Fruit fly (Drosophila melanogaster): ENCODE measurements around the gene InR.
A peak's percentile ranks its signal among the peaks of the same experiment; 100 is the strongest.

Gene InR

DNA sequence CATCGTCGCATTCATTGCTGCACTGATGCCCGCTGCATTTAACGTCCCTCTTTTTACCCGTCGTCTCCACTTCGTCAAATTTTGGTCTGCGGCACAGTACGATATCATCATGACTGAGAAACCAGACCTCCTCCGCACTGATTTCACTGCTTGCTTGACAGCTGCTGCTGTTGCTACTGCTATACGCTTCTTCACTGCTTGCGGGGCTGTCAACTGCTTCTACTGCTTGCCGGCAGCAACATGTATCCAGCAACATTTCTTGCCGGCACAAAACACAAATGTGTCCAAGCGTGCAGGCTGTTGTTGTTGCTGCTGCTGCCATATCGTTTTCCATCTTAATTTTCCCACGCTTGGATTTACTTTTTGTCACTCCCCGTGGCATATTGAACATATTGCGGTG is 39.0 kb downstream of the InR start:
- TF ChIP-seq Vsx2 (GFP tag; optimal IDR thresholded peaks at IDR 0.05; ENCODE audit: partially characterized antibody) (peak; percentile 24), lola (GFP tag; optimal IDR thresholded peaks at IDR 0.05) (no peak), psq (GFP tag; optimal IDR thresholded peaks at IDR 0.05) (no peak), foxo (GFP tag; optimal IDR thresholded peaks at IDR 0.05) (no peak), GATAd (GFP tag; optimal IDR thresholded peaks at IDR 0.05) (no peak), sv (GFP tag; optimal IDR thresholded peaks at IDR 0.05) (no peak), Rel (GFP tag; optimal IDR thresholded peaks at IDR 0.05) (no peak), Rel (tag; optimal IDR thresholded peaks at IDR 0.05) (no peak), OdsH (GFP tag; optimal IDR thresholded peaks at IDR 0.05) (no peak), fru (GFP tag; optimal IDR thresholded peaks at IDR 0.05) (no peak), dmrt93B (GFP tag; optimal IDR thresholded peaks at IDR 0.05) (no peak), woc (GFP tag; optimal IDR thresholded peaks at IDR 0.05) (no peak), sage (GFP tag; optimal IDR thresholded peaks at IDR 0.05) (no peak), Myc (optimal IDR thresholded peaks at IDR 0.05) (peak; percentile 87), Hr83 (GFP tag; optimal IDR thresholded peaks at IDR 0.05; ENCODE audit: poor library complexity, severe bottlenecking) (no peak), Mio (GFP tag; optimal IDR thresholded peaks at IDR 0.05) (no peak), N (GFP tag; optimal IDR thresholded peaks at IDR 0.05) (peak; percentile 96), Hnf4 (GFP tag; optimal IDR thresholded peaks at IDR 0.05) (no peak), CG32264 (GFP tag; optimal IDR thresholded peaks at IDR 0.05) (no peak), Hr78 (GFP tag; optimal IDR thresholded peaks at IDR 0.05) (peak; percentile 80), usp (GFP tag; optimal IDR thresholded peaks at IDR 0.05) (no peak), jim (GFP tag; optimal IDR thresholded peaks at IDR 0.05) (no peak), CrebA (GFP tag; optimal IDR thresholded peaks at IDR 0.05; ENCODE audit: borderline replicate concordance) (no peak), dl (GFP tag; optimal IDR thresholded peaks at IDR 0.05; ENCODE audit: insufficient read depth in 1 of 2, partially characterized antibody in 2 of 2) (peak in 1 of 2 experiments; percentile 27), pan (optimal IDR thresholded peaks at IDR 0.05) (no peak), Abd-B (GFP tag; optimal IDR thresholded peaks at IDR 0.05) (peak; percentile 64), h (GFP tag; optimal IDR thresholded peaks at IDR 0.05) (no peak), ey (GFP tag; optimal IDR thresholded peaks at IDR 0.05) (no peak), Dfd (GFP tag; optimal IDR thresholded peaks at IDR 0.05) (no peak), br (GFP tag; optimal IDR thresholded peaks at IDR 0.05) (no peak), Sp1 (GFP tag; optimal IDR thresholded peaks at IDR 0.05) (no peak), dsf (GFP tag; optimal IDR thresholded peaks at IDR 0.05; ENCODE audit: borderline replicate concordance) (no peak), rgr (GFP tag; optimal IDR thresholded peaks at IDR 0.05) (no peak), Dif (GFP tag; optimal IDR thresholded peaks at IDR 0.05; ENCODE audit: partially characterized antibody) (peak; percentile 84), brk (GFP tag; optimal IDR thresholded peaks at IDR 0.05) (no peak)

DNA sequence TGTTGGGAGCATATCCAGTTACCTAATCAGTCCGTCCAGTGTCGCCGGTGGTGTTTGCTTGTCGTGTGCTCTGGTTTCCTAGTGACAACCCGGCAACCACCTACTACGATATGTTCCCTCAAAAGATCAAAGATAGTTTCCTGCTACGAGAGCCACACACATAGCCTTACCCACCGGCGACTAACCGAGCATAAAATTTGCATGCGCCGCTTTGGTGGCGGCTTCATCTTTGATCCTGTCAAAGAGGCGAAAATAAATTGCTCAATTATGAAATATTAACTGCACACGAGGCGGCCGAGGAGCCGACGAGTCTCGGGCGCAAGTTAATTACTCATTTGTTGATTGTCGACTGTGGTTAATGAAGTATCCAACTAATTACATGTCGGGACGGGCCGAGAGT is 50.1 kb downstream of the InR start, which contains the start of gene CG15498:
Gene CG15498 (minus strand): TSS at position 101 of the 400 bp plus-strand sequence.
- no peak for TF ChIP-seq Myc (optimal IDR thresholded peaks at IDR 0.05)
- no peak for TF ChIP-seq Dif (GFP tag; optimal IDR thresholded peaks at IDR 0.05; ENCODE audit: partially characterized antibody)
- no peak for TF ChIP-seq pan (optimal IDR thresholded peaks at IDR 0.05)
- TF ChIP-seq woc (GFP tag; optimal IDR thresholded peaks at IDR 0.05) = no peak
- no peak for TF ChIP-seq dsf (GFP tag; optimal IDR thresholded peaks at IDR 0.05; ENCODE audit: borderline replicate concordance)
- no peak for TF ChIP-seq h (GFP tag; optimal IDR thresholded peaks at IDR 0.05)
- TF ChIP-seq dmrt93B (GFP tag; optimal IDR thresholded peaks at IDR 0.05) = no peak
- no peak for TF ChIP-seq OdsH (GFP tag; optimal IDR thresholded peaks at IDR 0.05)
- TF ChIP-seq HLH106 (tag; optimal IDR thresholded peaks at IDR 0.05) = no peak
- TF ChIP-seq Mio (GFP tag; optimal IDR thresholded peaks at IDR 0.05) = no peak
- TF ChIP-seq fru (GFP tag; optimal IDR thresholded peaks at IDR 0.05) = no peak
- no peak for TF ChIP-seq foxo (GFP tag; optimal IDR thresholded peaks at IDR 0.05)
- no peak for TF ChIP-seq CG9705 (GFP tag; optimal IDR thresholded peaks at IDR 0.05)
- TF ChIP-seq Rel (GFP tag; optimal IDR thresholded peaks at IDR 0.05) = no peak
- no peak for TF ChIP-seq Rel (tag; optimal IDR thresholded peaks at IDR 0.05)
- TF ChIP-seq Jra (GFP tag; optimal IDR thresholded peaks at IDR 0.05) = no peak
- no peak for TF ChIP-seq sage (GFP tag; optimal IDR thresholded peaks at IDR 0.05)
- no peak for TF ChIP-seq Hr78 (GFP tag; optimal IDR thresholded peaks at IDR 0.05)

dm6 chr3R:21566784-21567183 is 52.3 kb downstream of the InR start:
- TF ChIP-seq dsf (GFP tag; optimal IDR thresholded peaks at IDR 0.05; ENCODE audit: borderline replicate concordance) (no peak), pan (optimal IDR thresholded peaks at IDR 0.05) (no peak), woc (GFP tag; optimal IDR thresholded peaks at IDR 0.05) (no peak), rgr (GFP tag; optimal IDR thresholded peaks at IDR 0.05) (no peak), CrebA (GFP tag; optimal IDR thresholded peaks at IDR 0.05; ENCODE audit: borderline replicate concordance) (no peak), HLH106 (tag; optimal IDR thresholded peaks at IDR 0.05) (no peak), jim (GFP tag; optimal IDR thresholded peaks at IDR 0.05) (no peak), usp (GFP tag; optimal IDR thresholded peaks at IDR 0.05) (no peak)

All from whole organism, wandering third instar larva.